Worm (Caenorhabditis elegans) whole organism, L4 larva: ENCODE results near the gene nspc-3.

Experiments used
- F37D6.2 ChIP-seq: sonication (generic microtip); optimal IDR thresholded peaks from 2 replicates; lab custom pipeline; 2016; ENCODE audit warnings: mild to moderate bottlenecking, missing genetic modification characterization, missing compliant biosample characterization
- Y5F2A.4 ChIP-seq: fragments of 200-800 bp; sonication (Bioruptor generic); optimal IDR thresholded peaks from 2 replicates; lab custom pipeline; 2018; ENCODE audit warnings: mild to moderate bottlenecking, missing genetic modification characterization, missing compliant biosample characterization
- aha-1 ChIP-seq: fragments of 150-350 bp; peaks from one replicate; lab custom pipeline; 2014; ENCODE audit warnings: missing biosample characterization, missing genetic modification characterization
- ceh-20 ChIP-seq: fragments of 200-800 bp; sonication (Bioruptor generic); IDR thresholded peaks from 2 replicates; pipeline ENCODE4 v1.3.6; 2022; ENCODE audit warnings: missing genetic modification reagents, missing genetic modification characterization, missing compliant biosample characterization
- ceh-28 ChIP-seq: fragments of 150-350 bp; optimal IDR thresholded peaks from 2 replicates; lab custom pipeline; 2014; ENCODE audit warnings: missing biosample characterization, missing genetic modification reagents, missing genetic modification characterization
- ceh-82 ChIP-seq: sonication (generic microtip); optimal IDR thresholded peaks from 2 replicates; lab custom pipeline; 2017; ENCODE audit warnings: missing biosample characterization, missing genetic modification characterization
- ces-1 ChIP-seq: fragments of 150-350 bp; sonication (generic microtip); optimal IDR thresholded peaks from 4 replicates; lab custom pipeline; 2014; ENCODE audit warnings: missing biosample characterization, missing genetic modification reagents, missing genetic modification characterization
- cey-2 ChIP-seq: sonication (generic microtip); optimal IDR thresholded peaks from 3 replicates; lab custom pipeline; 2017; ENCODE audit warnings: missing genetic modification characterization, mild to moderate bottlenecking, missing compliant biosample characterization, antibody characterized with exemption, borderline replicate concordance; ENCODE audit not compliant: insufficient read depth
- ctbp-1 ChIP-seq: fragments of 200-800 bp; sonication (Bioruptor generic); IDR thresholded peaks from 2 replicates; pipeline ENCODE4 v1.3.6; 2022; ENCODE audit warnings: missing genetic modification reagents, missing genetic modification characterization, missing compliant biosample characterization
- daf-16 ChIP-seq, 3 experiments: sonication (generic microtip); optimal IDR thresholded peaks; 2 replicates each; lab custom pipeline; 2016 to 2017; ENCODE audit warnings: missing genetic modification characterization in 3 of 3, missing genetic modification reagents in 3 of 3, mild to moderate bottlenecking in 2 of 3, missing compliant biosample characterization in 2 of 3, missing biosample characterization in 1 of 3, moderate library complexity in 1 of 3
- dmd-8 ChIP-seq: fragments of 200-800 bp; sonication (Bioruptor generic); IDR thresholded peaks from 2 replicates; pipeline ENCODE4 v1.3.6; 2022; ENCODE audit warnings: missing genetic modification characterization, missing compliant biosample characterization
- dve-1 ChIP-seq: sonication (generic microtip); optimal IDR thresholded peaks from 2 replicates; lab custom pipeline; 2017; ENCODE audit warnings: antibody characterized with exemption, mild to moderate bottlenecking, missing genetic modification characterization, missing compliant biosample characterization; ENCODE audit not compliant: insufficient read depth
- fkh-10 ChIP-seq: fragments of 150-350 bp; optimal IDR thresholded peaks from 2 replicates; lab custom pipeline; 2014; ENCODE audit warnings: missing biosample characterization, missing genetic modification reagents, missing genetic modification characterization
- fos-1 ChIP-seq: fragments of 150-350 bp; optimal IDR thresholded peaks from 2 replicates; lab custom pipeline; 2014; ENCODE audit warnings: missing biosample characterization, missing genetic modification characterization
- gei-8 ChIP-seq: fragments of 200-800 bp; sonication (Bioruptor generic); optimal IDR thresholded peaks from 2 replicates; lab custom pipeline; 2018; ENCODE audit warnings: mild to moderate bottlenecking, missing genetic modification characterization, missing compliant biosample characterization
- hif-1 ChIP-seq, 2 experiments: sonication (generic microtip); optimal IDR thresholded peaks; 2 replicates each; lab custom pipeline; 2016 to 2017; ENCODE audit warnings: missing compliant biosample characterization in 2 of 2, missing genetic modification characterization in 2 of 2, missing genetic modification reagents in 2 of 2, missing genotype in 2 of 2, mild to moderate bottlenecking in 1 of 2
- hlh-11 ChIP-seq: fragments of 200-800 bp; sonication (Bioruptor generic); optimal IDR thresholded peaks from 2 replicates; lab custom pipeline; 2018; ENCODE audit warnings: mild to moderate bottlenecking, missing genetic modification characterization, missing compliant biosample characterization
- hlh-30 ChIP-seq: sonication (generic microtip); optimal IDR thresholded peaks from 2 replicates; lab custom pipeline; 2017; ENCODE audit warnings: antibody characterized with exemption, mild to moderate bottlenecking, missing genetic modification characterization, missing compliant biosample characterization; ENCODE audit not compliant: insufficient read depth
- hmg-1.1 ChIP-seq: fragments of 200-800 bp; sonication (Bioruptor generic); IDR thresholded peaks from 2 replicates; pipeline ENCODE4 v1.3.6; 2022; ENCODE audit warnings: missing genetic modification reagents, missing genetic modification characterization, missing compliant biosample characterization
- lin-1 ChIP-seq: fragments of 200-800 bp; sonication (Bioruptor generic); IDR thresholded peaks from 2 replicates; pipeline ENCODE4 v1.3.6; 2022; ENCODE audit warnings: missing genetic modification reagents, missing genetic modification characterization, missing compliant biosample characterization
- lin-15B ChIP-seq: fragments of 150-350 bp; sonication (generic microtip); optimal IDR thresholded peaks from 3 replicates; lab custom pipeline; 2014; ENCODE audit warnings: missing biosample characterization, missing genetic modification characterization
- lin-38 ChIP-seq: fragments of 200-800 bp; sonication (Bioruptor generic); IDR thresholded peaks from 2 replicates; pipeline ENCODE4 v1.3.6; 2022; ENCODE audit warnings: missing genetic modification reagents, missing genetic modification characterization, missing compliant biosample characterization
- lin-39 ChIP-seq: fragments of 150-350 bp; optimal IDR thresholded peaks from 2 replicates; lab custom pipeline; 2014; ENCODE audit warnings: missing biosample characterization, missing genetic modification reagents, missing genetic modification characterization
- lsy-2 ChIP-seq, 2 experiments: fragments of 150-350 bp in 1 of 2; sonication (generic microtip) in 1 of 2; optimal IDR thresholded peaks; 2 replicates each; lab custom pipeline; 2014 to 2017; ENCODE audit warnings: missing biosample characterization in 2 of 2, missing genetic modification characterization in 2 of 2
- madf-9 ChIP-seq: fragments of 200-800 bp; sonication (Bioruptor generic); conservative IDR thresholded peaks from 2 replicates; pipeline ENCODE4 v1.3.6; 2022; ENCODE audit warnings: missing genetic modification reagents, missing genetic modification characterization, missing compliant biosample characterization
- mdl-1 ChIP-seq, 2 experiments: fragments of 150-350 bp in 1 of 2; sonication (generic microtip) in 1 of 2; optimal IDR thresholded peaks; 2 replicates each; lab custom pipeline; 2014 to 2017; ENCODE audit warnings: missing biosample characterization in 2 of 2, missing genetic modification characterization in 2 of 2
- mdt-29 ChIP-seq: fragments of 200-800 bp; sonication (Bioruptor generic); IDR thresholded peaks from 2 replicates; pipeline ENCODE4 v1.3.6; 2022; ENCODE audit warnings: missing genetic modification reagents, missing genetic modification characterization, missing compliant biosample characterization
- mep-1 ChIP-seq: fragments of 150-350 bp; sonication (generic microtip); optimal IDR thresholded peaks from 3 replicates; lab custom pipeline; 2014; ENCODE audit warnings: missing biosample characterization, missing genetic modification characterization
- mes-2 ChIP-seq: sonication (generic microtip); optimal IDR thresholded peaks from 2 replicates; lab custom pipeline; 2016; ENCODE audit warnings: missing genotype, mild to moderate bottlenecking, missing genetic modification characterization, missing compliant biosample characterization; ENCODE audit not compliant: poor library complexity, severe bottlenecking
- nhr-28 ChIP-seq: fragments of 150-350 bp; optimal IDR thresholded peaks from 2 replicates; lab custom pipeline; 2014; ENCODE audit warnings: missing biosample characterization, missing genetic modification characterization
- nhr-6 ChIP-seq: fragments of 150-350 bp; optimal IDR thresholded peaks from 2 replicates; lab custom pipeline; 2014; ENCODE audit warnings: missing biosample characterization, missing genetic modification characterization
- rbr-2 ChIP-seq: sonication (generic microtip); optimal IDR thresholded peaks from 2 replicates; lab custom pipeline; 2016; ENCODE audit warnings: missing genotype, missing genetic modification characterization, missing compliant biosample characterization
- set-16 ChIP-seq: fragments of 200-800 bp; sonication (Bioruptor generic); IDR thresholded peaks from 2 replicates; pipeline ENCODE4 v1.3.6; 2022; ENCODE audit warnings: missing genetic modification reagents, missing genetic modification characterization, missing compliant biosample characterization
- tag-97 ChIP-seq: fragments of 200-800 bp; sonication (Bioruptor generic); IDR thresholded peaks from 2 replicates; pipeline ENCODE4 v1.3.6; 2022; ENCODE audit warnings: missing genetic modification characterization, missing compliant biosample characterization
- unc-62 ChIP-seq, 3 experiments: fragments of 150-350 bp in 1 of 3; sonication (generic microtip); optimal IDR thresholded peaks in 2 of 3; peaks in 1 of 3; 1 replicate in 1 of 3; 2 replicates in 2 of 3; lab custom pipeline; 2014 to 2017; ENCODE audit warnings: missing biosample characterization in 3 of 3, missing genetic modification characterization in 3 of 3, missing genetic modification reagents in 3 of 3, missing genotype in 1 of 3
- zag-1 ChIP-seq: fragments of 150-350 bp; optimal IDR thresholded peaks from 2 replicates; lab custom pipeline; 2014; ENCODE audit warnings: missing biosample characterization, missing genetic modification characterization
- zfp-3 ChIP-seq: fragments of 200-800 bp; sonication (Bioruptor generic); conservative IDR thresholded peaks from 2 replicates; pipeline ENCODE4 v1.3.6; 2022; ENCODE audit warnings: missing genetic modification reagents, missing genetic modification characterization, missing compliant biosample characterization
- zip-11 ChIP-seq: fragments of 200-800 bp; sonication (Bioruptor generic); IDR thresholded peaks from 2 replicates; pipeline ENCODE4 v1.3.6; 2022; ENCODE audit warnings: missing genetic modification characterization, missing compliant biosample characterization
- ztf-11 ChIP-seq: fragments of 150-350 bp; optimal IDR thresholded peaks from 2 replicates; lab custom pipeline; 2014; ENCODE audit warnings: missing biosample characterization, missing genetic modification characterization

nspc-3 gene

DNA sequence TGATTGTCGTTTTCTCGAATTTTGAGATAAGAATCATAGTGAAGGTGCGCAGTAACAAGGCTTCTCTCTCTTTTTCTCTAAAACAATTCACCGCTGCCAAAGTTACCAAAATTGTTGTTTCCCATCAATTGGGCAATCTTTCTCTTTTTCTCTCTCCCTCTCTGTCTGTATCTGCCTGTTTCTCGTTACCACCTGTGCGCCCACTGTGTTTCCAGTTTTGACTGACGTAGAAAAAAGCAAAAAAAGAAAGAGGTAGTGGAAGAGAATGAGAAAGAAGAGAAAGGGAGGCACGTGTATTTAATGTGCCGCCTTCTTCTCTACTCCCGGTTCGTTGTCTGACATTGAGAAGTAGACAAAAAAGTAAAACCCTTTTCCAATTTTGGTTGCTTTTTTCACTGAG is 13.2 kb downstream of the nspc-3 start (continued):
- TF ChIP-seq gei-8 (GFP tag; lab: Kevin White, UChicago): no peak
- TF ChIP-seq lin-1 (GFP tag; lab: Robert Waterston, UW): 0 out of 2 replicates have a peak, but pooled peaks have one; percentile 18
- TF ChIP-seq tag-97 (GFP tag; lab: Robert Waterston, UW): no peak
- TF ChIP-seq daf-16 (GFP tag; optimal IDR thresholded peaks at IDR 0.05; lab: Kevin White, UChicago): no peak
- peak; percentile 75 for TF ChIP-seq daf-16 (tag; optimal IDR thresholded peaks at IDR 0.05; lab: Kevin White, UChicago)
- no peak for TF ChIP-seq ctbp-1 (GFP tag; lab: Robert Waterston, UW)
- no peak for TF ChIP-seq ceh-28 (tag; lab: Kevin White, UChicago)
- no peak for TF ChIP-seq ceh-82 (tag; lab: Kevin White, UChicago)
- peak; percentile 37 to 59 for TF ChIP-seq lsy-2 (tag; optimal IDR thresholded peaks at IDR 0.05; lab: Kevin White, UChicago)
- no peak for TF ChIP-seq F37D6.2
- no peak for TF ChIP-seq ces-1
- TF ChIP-seq dmd-8 (GFP tag; lab: Robert Waterston, UW): no peak
- 0 out of 2 replicates have a peak, but pooled peaks have one; percentile 8 for TF ChIP-seq set-16 (GFP tag; lab: Robert Waterston, UW)
- TF ChIP-seq Y5F2A.4 (GFP tag; lab: Kevin White, UChicago): no peak
- TF ChIP-seq nhr-6 (tag; lab: Kevin White, UChicago): peak; percentile 78

DNA sequence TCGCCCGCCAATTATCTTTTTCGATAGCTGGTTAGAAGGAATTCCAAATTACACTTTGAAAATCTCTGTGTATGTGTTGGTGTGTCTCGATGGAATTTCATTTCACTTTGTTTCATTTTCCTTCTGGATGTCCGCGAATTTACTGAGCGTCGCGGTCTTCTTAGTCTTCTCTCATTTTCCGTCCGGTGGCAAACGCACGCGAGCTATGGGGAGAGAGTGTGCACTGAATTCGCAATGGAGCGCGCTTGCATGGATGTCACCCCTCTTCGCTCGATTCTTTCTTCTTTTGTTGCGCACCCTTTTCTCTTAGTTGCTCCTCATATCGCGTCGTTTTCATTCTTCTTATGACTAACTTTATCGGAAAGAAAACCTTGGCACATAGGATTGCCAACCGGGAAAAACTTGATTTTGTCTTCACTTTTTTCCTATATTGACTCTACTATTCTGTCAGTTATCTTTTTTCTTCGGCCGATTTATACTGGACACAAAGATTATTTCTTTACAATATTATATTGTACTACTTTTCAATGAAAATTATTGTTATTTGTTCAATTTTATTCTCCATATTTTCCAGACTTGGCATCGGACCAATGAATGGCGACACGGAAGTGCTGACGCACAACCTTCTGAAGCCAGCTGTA is 14.9 kb downstream of the nspc-3 start, which contains the start of gene dhhc-14:
Gene dhhc-14 (plus strand): TSS at position 591 of the 641 bp plus-strand sequence.
- peak; percentile 53 for TF ChIP-seq nhr-6 (tag; lab: Kevin White, UChicago)
- TF ChIP-seq mdt-29: no peak
- peak; percentile 62 for TF ChIP-seq mep-1 (tag; lab: Kevin White, UChicago)
- no peak for TF ChIP-seq zfp-3 (GFP tag; lab: Robert Waterston, UW)
- TF ChIP-seq lin-15B (tag; lab: Kevin White, UChicago): no peak
- TF ChIP-seq unc-62 (GFP tag; optimal IDR thresholded peaks at IDR 0.05 in 1 of 2; lab: Kevin White, UChicago): peak in 1 of 2 experiments; percentile 24
- no peak for TF ChIP-seq unc-62 (tag; optimal IDR thresholded peaks at IDR 0.05; lab: Kevin White, UChicago)
- peak in 1 of 2 experiments; percentile 57 for TF ChIP-seq lsy-2 (tag; optimal IDR thresholded peaks at IDR 0.05; lab: Kevin White, UChicago)
- peak; percentile 37 for TF ChIP-seq hlh-11 (tag; lab: Kevin White, UChicago)
- TF ChIP-seq hlh-30 (tag; lab: Kevin White, UChicago): peak; percentile 58
- TF ChIP-seq ces-1: peak; percentile 12
- 0 out of 2 replicates have a peak, but pooled peaks have one; percentile 28 for TF ChIP-seq ceh-20 (GFP tag; lab: Robert Waterston, UW)
- TF ChIP-seq hmg-1.1: peak; percentile 63
- TF ChIP-seq mes-2 (tag; lab: Kevin White, UChicago): peak; percentile 58
- no peak for TF ChIP-seq fos-1 (tag; lab: Kevin White, UChicago)
- no peak for TF ChIP-seq cey-2 (tag; lab: Kevin White, UChicago)
- peak; percentile 35 to 80 for TF ChIP-seq mdl-1 (tag; optimal IDR thresholded peaks at IDR 0.05; lab: Kevin White, UChicago)
- peak; percentile 18 for TF ChIP-seq nhr-28 (tag; lab: Kevin White, UChicago)
- peak; percentile 22; the same call in 1 of the 2 replicates for TF ChIP-seq set-16 (GFP tag; lab: Robert Waterston, UW)
- TF ChIP-seq F37D6.2: peak; percentile 5
- TF ChIP-seq zag-1: no peak
- no peak for TF ChIP-seq ztf-11 (tag; lab: Kevin White, UChicago)
- peak; percentile 41 for TF ChIP-seq dve-1 (tag; lab: Kevin White, UChicago)
- peak; percentile 1 for TF ChIP-seq fkh-10 (GFP tag; lab: Kevin White, UChicago)
- TF ChIP-seq aha-1 (tag; lab: Kevin White, UChicago): peak; percentile 98
- TF ChIP-seq lin-38 (GFP tag; lab: Robert Waterston, UW): peak; percentile 89
- peak in 1 of 2 experiments; percentile 76 for TF ChIP-seq hif-1 (tag; optimal IDR thresholded peaks at IDR 0.05; lab: Kevin White, UChicago)
- TF ChIP-seq lin-39: no peak
- peak; percentile 57 for TF ChIP-seq rbr-2 (tag; lab: Kevin White, UChicago)
- TF ChIP-seq zip-11: no peak
- peak; percentile 46; the same call in 1 of the 2 replicates for TF ChIP-seq madf-9 (GFP tag; lab: Robert Waterston, UW)
- TF ChIP-seq, all 104 proteins: peak for 21
